Fruit fly (Drosophila melanogaster) whole organism, prepupa: Measurements from ENCODE around the gene dUTPase.

Experiments
- Blimp-1 ChIP-seq: fragments of 200-800 bp; sonication (Bioruptor generic); optimal IDR thresholded peaks from 3 replicates; lab custom pipeline; 2017; ENCODE audit warnings: missing biosample characterization, missing genetic modification characterization, mild to moderate bottlenecking, moderate library complexity, missing genetic modification reagents
- CG10669 ChIP-seq: fragments of 200-800 bp; sonication (Bioruptor generic); optimal IDR thresholded peaks from 3 replicates; lab custom pipeline; 2018; ENCODE audit warnings: missing biosample characterization, mild to moderate bottlenecking, missing genetic modification characterization, moderate library complexity
- CG11762 ChIP-seq: fragments of 200-800 bp; sonication (Bioruptor generic); optimal IDR thresholded peaks from 3 replicates; lab custom pipeline; 2016; ENCODE audit warnings: missing biosample characterization, missing genetic modification characterization; ENCODE audit not compliant: insufficient read depth
- CG16779 ChIP-seq: fragments of 200-800 bp; sonication (Bioruptor generic); optimal IDR thresholded peaks from 3 replicates; lab custom pipeline; 2017; ENCODE audit warnings: missing biosample characterization, mild to moderate bottlenecking, missing genetic modification characterization
- CG6854 ChIP-seq: fragments of 200-800 bp; sonication (Bioruptor generic); optimal IDR thresholded peaks from 2 replicates; lab custom pipeline; 2017; ENCODE audit warnings: missing biosample characterization, mild to moderate bottlenecking, missing genetic modification characterization
- Eip93F ChIP-seq: fragments of 200-800 bp; sonication (Bioruptor generic); optimal IDR thresholded peaks from 2 replicates; lab custom pipeline; 2016; ENCODE audit warnings: missing biosample characterization, mild to moderate bottlenecking, missing genetic modification characterization
- Hr39 ChIP-seq: fragments of 200-800 bp; sonication (Bioruptor generic); optimal IDR thresholded peaks from 2 replicates; lab custom pipeline; 2016; ENCODE audit warnings: missing biosample characterization, missing genetic modification characterization
- Lpt ChIP-seq: fragments of 200-800 bp; sonication (Bioruptor generic); optimal IDR thresholded peaks from 3 replicates; lab custom pipeline; 2016; ENCODE audit warnings: missing biosample characterization, missing genetic modification characterization
- Sox102F ChIP-seq: fragments of 200-800 bp; sonication (Bioruptor generic); optimal IDR thresholded peaks from 2 replicates; lab custom pipeline; 2016; ENCODE audit warnings: missing biosample characterization, mild to moderate bottlenecking, missing genetic modification characterization
- fkh ChIP-seq: fragments of 200-800 bp; sonication (Bioruptor generic); optimal IDR thresholded peaks from 3 replicates; lab custom pipeline; 2017; ENCODE audit warnings: missing biosample characterization, mild to moderate bottlenecking, missing genetic modification characterization, moderate library complexity
- pdm3 ChIP-seq: fragments of 200-800 bp; sonication (Bioruptor generic); optimal IDR thresholded peaks from 3 replicates; lab custom pipeline; 2016; ENCODE audit warnings: missing biosample characterization, missing genetic modification characterization
- vri ChIP-seq: fragments of 200-800 bp; sonication (Bioruptor generic); optimal IDR thresholded peaks from 3 replicates; lab custom pipeline; 2016; ENCODE audit warnings: missing biosample characterization, mild to moderate bottlenecking, missing genetic modification characterization

DNA sequence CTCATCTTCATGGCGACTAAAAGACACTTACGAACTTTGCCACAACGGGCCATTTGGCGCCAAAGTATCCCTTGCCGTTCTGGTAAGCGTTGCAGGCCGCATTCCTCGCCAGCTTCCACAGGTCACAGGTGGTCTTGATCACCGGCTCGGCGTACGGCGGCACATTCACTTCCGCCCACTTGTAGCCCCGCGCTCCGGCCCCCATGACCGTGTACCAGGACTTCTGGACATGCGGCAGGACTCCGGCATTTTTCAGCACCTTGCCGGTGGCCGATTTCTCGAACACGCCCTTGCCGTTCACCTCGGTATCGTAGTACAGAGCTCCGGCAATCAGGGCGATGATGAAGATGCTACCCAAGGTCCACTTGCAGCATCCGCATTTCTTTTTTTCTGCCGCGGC, 45.1 kb upstream of the dUTPase start:
- no peak for TF ChIP-seq Hr39
- TF ChIP-seq vri, result no peak
- TF ChIP-seq Blimp-1 (GFP tag; lab: Kevin White, UChicago), result no peak
- no peak for TF ChIP-seq CG6854 (GFP tag; lab: Kevin White, UChicago)
- TF ChIP-seq Eip93F (GFP tag; lab: Kevin White, UChicago), result no peak
- no peak for TF ChIP-seq fkh
- no peak for TF ChIP-seq CG10669 (GFP tag; lab: Kevin White, UChicago)
- TF ChIP-seq Sox102F, result no peak
- no peak for TF ChIP-seq CG11762 (GFP tag; lab: Kevin White, UChicago)
- TF ChIP-seq CG16779 (tag; lab: Kevin White, UChicago), result no peak
- TF ChIP-seq Lpt (GFP tag; lab: Kevin White, UChicago), result no peak
- no peak for TF ChIP-seq pdm3 (GFP tag; lab: Kevin White, UChicago)
